Worm (Caenorhabditis elegans): ENCODE data around the gene cutl-17.

The cutl-17 gene

DNA sequence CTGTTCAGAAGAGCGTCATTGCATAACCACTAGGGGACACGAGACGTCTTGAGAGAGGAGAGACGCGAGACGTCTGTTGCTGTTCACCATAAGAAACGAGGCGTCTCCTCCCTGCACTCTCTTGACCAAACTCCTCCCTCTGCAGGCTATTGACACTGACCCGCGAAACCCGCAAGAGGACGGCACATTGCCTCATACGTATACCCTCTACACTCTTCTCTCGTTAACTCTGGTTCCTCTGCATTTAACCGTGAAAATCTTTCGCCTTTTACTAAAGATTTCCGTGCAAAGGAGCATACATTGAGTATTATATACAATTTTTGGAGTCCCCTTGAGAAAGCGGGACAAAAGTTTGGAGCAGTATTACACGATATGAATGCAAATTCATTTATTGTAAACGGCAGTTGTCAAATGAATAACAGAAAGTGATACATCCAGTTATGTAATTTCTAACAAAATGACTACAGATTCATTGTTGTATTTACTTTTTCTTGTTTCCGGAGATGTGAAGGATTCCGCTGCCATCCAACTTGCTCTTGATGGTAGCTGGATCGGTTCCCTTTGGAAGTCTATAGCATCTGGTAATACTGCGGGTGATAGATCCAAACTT lies 12.8 kb downstream of the cutl-17 start (continued):
- peak; percentile 42 for TF ChIP-seq F13H6.1 (tag; optimal IDR thresholded peaks at IDR 0.05)
- TF ChIP-seq hlh-13 (GFP tag; optimal IDR thresholded peaks at IDR 0.05) = no peak
- no peak for TF ChIP-seq npax-4 (tag; optimal IDR thresholded peaks at IDR 0.05)
- peak; percentile 23 for TF ChIP-seq fkh-6 (tag; optimal IDR thresholded peaks at IDR 0.05)
- no peak for TF ChIP-seq mec-3 (tag; optimal IDR thresholded peaks at IDR 0.05; ENCODE audit: borderline replicate concordance)
- no peak for TF ChIP-seq odd-2 (tag; optimal IDR thresholded peaks at IDR 0.05)
- TF ChIP-seq dve-1 (tag; optimal IDR thresholded peaks at IDR 0.05) = peak; percentile 52
- no peak for TF ChIP-seq unc-86 (tag; optimal IDR thresholded peaks at IDR 0.05)
- peak; percentile 82 for TF ChIP-seq ceh-34 (tag; optimal IDR thresholded peaks at IDR 0.05)
- TF ChIP-seq che-1 (tag; optimal IDR thresholded peaks at IDR 0.05) = peak; percentile 33
- peak; percentile 7 for TF ChIP-seq pha-2 (tag; optimal IDR thresholded peaks at IDR 0.05)
- peak; percentile 97 for TF ChIP-seq ama-1 (optimal IDR thresholded peaks at IDR 0.05)
- peak; percentile 33; the same call in 1 of the 2 replicates for TF ChIP-seq sox-2 (GFP tag; IDR thresholded peaks at IDR 0.05)
- no peak for TF ChIP-seq zip-5 (tag; optimal IDR thresholded peaks at IDR 0.05)
- TF ChIP-seq pros-1 (tag; optimal IDR thresholded peaks at IDR 0.05) = peak; percentile 61
- no peak for TF ChIP-seq sox-4 (tag; optimal IDR thresholded peaks at IDR 0.05)
- peak; percentile 36 for TF ChIP-seq ceh-19 (GFP tag; optimal IDR thresholded peaks at IDR 0.05)
- no peak for TF ChIP-seq nhr-11 (tag; optimal IDR thresholded peaks at IDR 0.05)
- peak; percentile 87 for TF ChIP-seq tbx-2 (tag; optimal IDR thresholded peaks at IDR 0.05)
- no peak for TF ChIP-seq nhr-232 (tag; optimal IDR thresholded peaks at IDR 0.05)
- peak; percentile 6 for TF ChIP-seq C08G9.2 (tag; optimal IDR thresholded peaks at IDR 0.05)
- TF ChIP-seq madf-2 (tag; optimal IDR thresholded peaks at IDR 0.05) = peak; percentile 7
- TF ChIP-seq C38D4.7 (GFP tag; optimal IDR thresholded peaks at IDR 0.05) = no peak
- peak; percentile 80 for TF ChIP-seq hlh-30 (tag; optimal IDR thresholded peaks at IDR 0.05; ENCODE audit: insufficient read depth)
- no peak for TF ChIP-seq ahr-1 (tag; optimal IDR thresholded peaks at IDR 0.05)
- TF ChIP-seq ceh-6 (GFP tag; optimal IDR thresholded peaks at IDR 0.05) = no peak
- no peak for TF ChIP-seq pha-4 (tag; optimal IDR thresholded peaks at IDR 0.05)
- no peak for TF ChIP-seq unc-3 (GFP tag; conservative IDR thresholded peaks at IDR 0.05)
- no peak for TF ChIP-seq unc-3 (tag; optimal IDR thresholded peaks at IDR 0.05)
- no peak for TF ChIP-seq eyg-1 (tag; optimal IDR thresholded peaks at IDR 0.05)
- no peak for TF ChIP-seq pag-3 (tag; optimal IDR thresholded peaks at IDR 0.05; ENCODE audit: borderline replicate concordance)
- peak; percentile 7 for TF ChIP-seq ceh-48 (tag; optimal IDR thresholded peaks at IDR 0.05)
- no peak for TF ChIP-seq pqm-1 (tag; optimal IDR thresholded peaks at IDR 0.05)
- TF ChIP-seq dmd-4 (tag; optimal IDR thresholded peaks at IDR 0.05; ENCODE audit: borderline replicate concordance) = no peak
- TF ChIP-seq ceh-22 (tag; optimal IDR thresholded peaks at IDR 0.05) = peak; percentile 16
- TF ChIP-seq ceh-31 (tag; optimal IDR thresholded peaks at IDR 0.05) = peak; percentile 86

DNA sequence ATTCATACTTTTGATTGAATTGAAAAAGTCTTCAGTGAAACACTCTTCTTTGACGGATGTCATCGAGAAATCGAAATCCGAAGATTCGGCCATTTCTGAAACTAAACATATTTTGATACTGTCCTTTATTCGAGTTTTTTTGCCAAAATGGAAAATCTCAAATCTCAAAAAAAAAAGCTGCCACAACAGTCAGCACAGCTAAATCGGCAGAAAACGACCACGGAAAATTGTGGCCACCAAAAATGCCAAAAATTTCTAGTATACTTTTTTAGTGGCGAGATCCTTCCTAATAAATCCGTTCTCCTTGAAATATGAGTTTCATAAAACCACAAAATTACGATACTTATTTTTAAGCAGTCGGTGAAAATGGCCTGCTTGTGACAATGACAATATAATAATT lies 13.4 kb downstream of the cutl-17 start, which contains the start of gene F38E11.9:
Gene F38E11.9 (minus strand): TSS at position 101 of the 400 bp plus-strand sequence.
- TF ChIP-seq lim-6 (tag; optimal IDR thresholded peaks at IDR 0.05) = no peak
- TF ChIP-seq T23F11.4 (GFP tag; optimal IDR thresholded peaks at IDR 0.05) = no peak
- TF ChIP-seq ahr-1 (tag; optimal IDR thresholded peaks at IDR 0.05) = no peak
- TF ChIP-seq dmd-4 (tag; optimal IDR thresholded peaks at IDR 0.05; ENCODE audit: borderline replicate concordance) = no peak
- TF ChIP-seq ceh-22 (tag; optimal IDR thresholded peaks at IDR 0.05) = no peak
- TF ChIP-seq ceh-9 (tag; optimal IDR thresholded peaks at IDR 0.05) = no peak
- TF ChIP-seq odd-2 (tag; optimal IDR thresholded peaks at IDR 0.05) = no peak
- TF ChIP-seq ceh-48 (tag; optimal IDR thresholded peaks at IDR 0.05) = no peak
- TF ChIP-seq pqm-1 (tag; optimal IDR thresholded peaks at IDR 0.05) = no peak
- no peak for TF ChIP-seq K02D7.2 (tag; optimal IDR thresholded peaks at IDR 0.05)
- TF ChIP-seq elt-4 (tag; optimal IDR thresholded peaks at IDR 0.05) = no peak
- no peak for TF ChIP-seq F13H6.1 (tag; optimal IDR thresholded peaks at IDR 0.05)
- no peak for TF ChIP-seq dve-1 (tag; optimal IDR thresholded peaks at IDR 0.05)
- TF ChIP-seq ets-4 (tag; optimal IDR thresholded peaks at IDR 0.05) = no peak
- TF ChIP-seq K09A11.1 (tag; optimal IDR thresholded peaks at IDR 0.05; ENCODE audit: insufficient read depth) = no peak

Measured in whole organism, late embryonic.